Fruit fly (Drosophila melanogaster) whole organism, embryonic: ENCODE results near the gene CG14628.

Experiments used
- CG10321 ChIP-seq: fragments of 200-800 bp; sonication (Bioruptor generic); IDR thresholded peaks from 2 replicates; pipeline ENCODE4 v1.3.6; 2022; ENCODE audit warnings: missing biosample characterization, missing genetic modification characterization
- CG15011 ChIP-seq: fragments of 200-800 bp; sonication (Bioruptor generic); optimal IDR thresholded peaks from 3 replicates; lab custom pipeline; 2018; ENCODE audit warnings: missing biosample characterization, mild to moderate bottlenecking, missing genetic modification characterization
- CG1603 ChIP-seq: fragments of 200-800 bp; sonication (Bioruptor generic); optimal IDR thresholded peaks from 2 replicates; lab custom pipeline; 2019; ENCODE audit warnings: missing biosample characterization, mild to moderate bottlenecking, missing genetic modification characterization, moderate library complexity
- CG32767 ChIP-seq: fragments of 200-800 bp; sonication (Bioruptor generic); IDR thresholded peaks from 2 replicates; pipeline ENCODE4 v1.3.6; 2022; ENCODE audit warnings: missing biosample characterization, missing genetic modification characterization
- D19A ChIP-seq: fragments of 200-800 bp; optimal IDR thresholded peaks from 3 replicates; lab custom pipeline; 2019; ENCODE audit warnings: missing biosample characterization, mild to moderate bottlenecking, missing genetic modification characterization, moderate library complexity
- Eip74EF ChIP-seq, 2 experiments: fragments of 200-800 bp in 1 of 2; fragments of >200 bp in 1 of 2; sonication (Bioruptor generic) in 1 of 2; optimal IDR thresholded peaks; 2 replicates each; lab custom pipeline; 2017 to 2019; ENCODE audit warnings: missing biosample characterization in 2 of 2, missing genetic modification characterization in 2 of 2, mild to moderate bottlenecking in 1 of 2, moderate library complexity in 1 of 2
- PHDP ChIP-seq: fragments of 200-800 bp; sonication (Bioruptor generic); optimal IDR thresholded peaks from 3 replicates; lab custom pipeline; 2018; ENCODE audit warnings: missing biosample characterization, mild to moderate bottlenecking, missing genetic modification characterization, moderate library complexity
- crc ChIP-seq: fragments of 200-800 bp; sonication (Bioruptor generic); optimal IDR thresholded peaks from 2 replicates; lab custom pipeline; 2016; ENCODE audit warnings: missing biosample characterization, missing genetic modification characterization
- ems ChIP-seq: fragments of 200-800 bp; sonication (Bioruptor generic); optimal IDR thresholded peaks from 3 replicates; lab custom pipeline; 2016; ENCODE audit warnings: missing biosample characterization, missing genetic modification characterization
- row ChIP-seq: fragments of 200-800 bp; sonication (Bioruptor generic); IDR thresholded peaks from 3 replicates; pipeline ENCODE4 v1.3.6; 2022; ENCODE audit warnings: missing biosample characterization, missing genetic modification characterization
- vvl ChIP-seq: fragments of 200-800 bp; sonication (Bioruptor generic); IDR thresholded peaks from 2 replicates; pipeline ENCODE4 v1.3.6; 2022; ENCODE audit warnings: missing biosample characterization, missing genetic modification characterization
- wor ChIP-seq: fragments of 200-800 bp; sonication (Bioruptor generic); IDR thresholded peaks from 2 replicates; pipeline ENCODE4 v1.3.6; 2022; ENCODE audit warnings: missing biosample characterization, missing genetic modification characterization
- zf30C ChIP-seq: fragments of 200-800 bp; sonication (Bioruptor generic); optimal IDR thresholded peaks from 3 replicates; lab custom pipeline; 2018; ENCODE audit warnings: missing biosample characterization, mild to moderate bottlenecking, missing genetic modification characterization

Gene CG14628

dm6 chrX:1181320-1181719, 35.9 kb downstream of the CG14628 start, which contains the start of gene CG14627:
Gene CG14627 (plus strand): TSS chrX:1181620.
- TF ChIP-seq vvl (GFP tag; lab: Robert Waterston, UW) (no peak), CG1603 (no peak), CG15011 (GFP tag; lab: Kevin White, UChicago) (no peak), CG32767 (no peak)

- TF ChIP-seq row (peak; percentile 49), D19A (peak; percentile 94), wor (GFP tag; lab: Robert Waterston, UW) (no peak)
These were observed 38.3 kb downstream of the CG14628 start for dm6 chrX:1183742-1184141.

DNA sequence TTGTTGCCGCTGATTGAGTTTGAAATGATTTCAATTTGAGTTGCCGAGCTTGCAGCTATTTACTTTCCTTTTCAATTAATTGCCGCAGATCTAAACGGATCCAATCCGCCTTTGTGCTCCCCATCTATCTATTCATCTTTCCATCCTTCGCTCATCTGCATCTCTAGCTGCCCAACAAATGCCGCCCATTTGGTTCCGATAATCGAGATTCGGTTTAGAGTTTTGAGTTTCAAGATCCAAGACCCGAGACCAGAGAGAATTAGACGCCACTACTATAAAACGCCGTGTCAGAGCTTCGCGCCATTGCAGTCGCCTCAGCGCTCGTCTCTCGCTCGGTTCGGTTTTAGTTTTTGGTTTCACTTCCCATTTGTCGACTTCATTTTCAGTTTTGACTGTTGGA, 39.0 kb downstream of the CG14628 start, which contains the start of gene CG14626:
Gene CG14626 (plus strand): TSS at position 301 of the 400 bp plus-strand sequence.
- TF ChIP-seq PHDP, result no peak

DNA sequence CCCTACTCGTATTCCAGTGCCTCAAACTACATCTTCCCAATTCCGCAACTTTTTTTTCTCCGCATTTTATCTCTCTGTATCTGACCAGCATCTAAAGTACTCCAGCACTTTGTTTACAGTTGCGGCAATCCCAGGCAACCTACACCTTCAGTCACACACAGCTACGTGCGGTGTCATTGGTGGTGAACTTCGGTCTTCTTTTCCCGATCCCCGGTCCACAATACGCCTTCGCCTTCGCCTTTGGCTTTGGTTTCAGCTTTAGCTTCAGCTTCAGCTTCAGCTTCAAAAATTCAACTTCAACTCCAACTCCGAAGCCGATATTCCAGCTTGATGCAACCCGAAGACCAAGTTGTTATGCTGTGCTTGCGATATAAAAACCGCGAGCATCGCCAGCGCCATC, 45.6 kb downstream of the CG14628 start, which contains the start of gene CG11380:
Gene CG11380 (plus strand): TSS at position 301 of the 400 bp plus-strand sequence.
- TF ChIP-seq CG10321 (GFP tag; lab: Robert Waterston, UW) (no peak), crc (no peak), ems (no peak), zf30C (no peak), Eip74EF (GFP tag; optimal IDR thresholded peaks at IDR 0.05; lab: Kevin White, UChicago) (no peak)
